Fruit fly (Drosophila melanogaster) S2 (cell line): Measurements from ENCODE around the gene LysB.

Experiments
- CG8478 ChIP-seq: fragments of >200 bp; optimal IDR thresholded peaks from 2 replicates; lab custom pipeline; 2018
- CTCF ChIP-seq, 2 experiments: fragments of >200 bp; optimal IDR thresholded peaks; 2 replicates each; lab custom pipeline; 2018

DNA sequence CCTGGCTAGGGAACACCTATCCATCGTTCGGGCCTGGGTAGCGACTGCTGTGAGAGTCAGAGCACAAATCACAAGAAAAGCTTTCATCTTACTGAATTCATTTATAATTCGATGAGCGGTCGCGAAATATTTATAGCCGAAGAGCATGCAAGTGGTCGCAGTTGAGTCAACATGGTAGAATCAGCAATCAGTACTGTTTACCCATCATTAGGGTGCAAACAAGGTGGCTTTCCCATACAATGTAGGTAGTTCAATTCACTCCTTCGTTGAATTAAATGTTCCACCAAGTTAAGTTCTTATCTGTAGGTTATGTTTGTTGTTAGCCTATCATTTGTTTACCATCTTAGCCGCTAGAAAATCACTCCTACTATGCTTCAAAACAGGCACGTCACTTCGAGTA, 11.4 kb downstream of the LysB start, which contains the start of gene LysP:
- TF ChIP-seq CG8478 (lab: Kevin White, UChicago) (no peak), CTCF (optimal IDR thresholded peaks at IDR 0.05; lab: Kevin White, UChicago) (no peak)
